Worm (Caenorhabditis elegans): Measurements from ENCODE around the gene F01D5.7.

DNA sequence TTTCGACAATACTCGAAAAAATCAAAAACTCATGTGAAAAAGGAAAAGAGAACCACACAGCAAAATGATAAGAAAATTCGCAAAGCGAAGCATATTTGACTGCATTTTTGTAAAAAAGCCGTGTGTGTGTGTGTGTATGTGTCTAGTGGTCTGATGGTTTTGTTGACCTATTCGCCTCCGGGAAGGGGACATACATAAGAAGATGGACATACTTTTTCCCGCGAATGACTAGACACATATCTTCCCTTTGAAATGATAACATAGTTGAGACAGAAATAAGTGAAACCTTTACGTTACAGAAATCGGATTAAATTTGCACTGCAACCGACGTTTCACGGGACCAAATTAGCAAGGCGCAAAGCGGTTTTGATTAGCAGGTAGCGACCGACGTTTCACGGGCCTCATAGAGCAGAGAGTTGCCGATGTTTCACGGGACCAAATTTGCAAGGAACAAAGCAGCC, 43.0 kb downstream of the F01D5.7 start:
- no peak for TF ChIP-seq lir-3 (tag; optimal IDR thresholded peaks at IDR 0.05; ENCODE audit: poor library complexity)
- no peak for TF ChIP-seq mep-1 (tag; optimal IDR thresholded peaks at IDR 0.05)
- no peak for TF ChIP-seq pqm-1 (tag; optimal IDR thresholded peaks at IDR 0.05)
- no peak for TF ChIP-seq grh-1 (GFP tag; IDR thresholded peaks at IDR 0.05)

All from whole organism, L1 larva.